Fruit fly (Drosophila melanogaster): ENCODE data around the gene Nrx-1.

The Nrx-1 gene

DNA sequence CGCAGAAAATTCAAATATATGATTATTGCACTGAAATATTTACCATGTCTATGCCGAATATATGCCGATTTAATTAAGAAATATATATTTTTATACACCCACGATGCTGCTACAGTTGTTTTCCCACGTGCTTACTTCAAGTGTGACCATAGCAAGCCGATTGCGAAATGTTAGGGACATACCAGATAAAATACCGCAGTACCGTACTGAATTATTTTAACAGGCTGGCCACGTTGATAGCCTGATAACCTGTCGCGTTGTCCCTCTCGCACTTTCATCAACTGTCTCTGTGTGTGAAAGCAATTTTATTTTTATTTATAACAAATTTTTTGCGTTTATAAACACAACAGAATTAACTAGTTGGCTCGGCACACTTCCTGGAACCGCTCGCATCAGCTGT, 47.4 kb upstream of the Nrx-1 start, which contains the start of the genes Nop56 and mats (continued):
- TF ChIP-seq CG12769 (tag; optimal IDR thresholded peaks at IDR 0.05) (no peak), CG7928 (GFP tag; optimal IDR thresholded peaks at IDR 0.05) (no peak), CG3995 (GFP tag; optimal IDR thresholded peaks at IDR 0.05) (peak; percentile 40), tgo (GFP tag; IDR thresholded peaks at IDR 0.05) (no peak), CG4404 (GFP tag; IDR thresholded peaks at IDR 0.05) (no peak), Trl (optimal IDR thresholded peaks at IDR 0.05) (no peak), Trl (GFP tag; optimal IDR thresholded peaks at IDR 0.05) (no peak), sna (GFP tag; IDR thresholded peaks at IDR 0.05; ENCODE audit: partially characterized antibody) (0 out of 2 replicates have a peak, but pooled peaks have one; percentile 28), CG8359 (GFP tag; optimal IDR thresholded peaks at IDR 0.05; ENCODE audit: borderline replicate concordance) (no peak), CG7372 (GFP tag; IDR thresholded peaks at IDR 0.05) (no peak), otp (GFP tag; IDR thresholded peaks at IDR 0.05) (no peak), CG9797 (GFP tag; optimal IDR thresholded peaks at IDR 0.05) (peak; percentile 97), onecut (GFP tag; IDR thresholded peaks at IDR 0.05) (no peak), Bdp1 (GFP tag; optimal IDR thresholded peaks at IDR 0.05) (no peak), Hr51 (GFP tag; optimal IDR thresholded peaks at IDR 0.05) (no peak), ind (GFP tag; optimal IDR thresholded peaks at IDR 0.05) (no peak), CG18262 (tag; optimal IDR thresholded peaks at IDR 0.05) (no peak), CG2129 (GFP tag; IDR thresholded peaks at IDR 0.05; ENCODE audit: partially characterized antibody) (no peak), usp (GFP tag; optimal IDR thresholded peaks at IDR 0.05) (no peak), CG3847 (GFP tag; IDR thresholded peaks at IDR 0.05) (peak; percentile 71), exex (tag; optimal IDR thresholded peaks at IDR 0.05) (peak; percentile 41), Rx (GFP tag; IDR thresholded peaks at IDR 0.05) (no peak), CG10366 (GFP tag; IDR thresholded peaks at IDR 0.05) (no peak), CG18619 (GFP tag; optimal IDR thresholded peaks at IDR 0.05) (no peak), br (optimal IDR thresholded peaks at IDR 0.05) (no peak), HHEX (GFP tag; optimal IDR thresholded peaks at IDR 0.05) (no peak), salm (tag; optimal IDR thresholded peaks at IDR 0.05) (no peak), CG14014 (GFP tag; IDR thresholded peaks at IDR 0.05) (no peak), yki (optimal IDR thresholded peaks at IDR 0.05) (no peak), CG17186 (GFP tag; optimal IDR thresholded peaks at IDR 0.05) (no peak), vfl (GFP tag; optimal IDR thresholded peaks at IDR 0.05) (no peak), fru (optimal IDR thresholded peaks at IDR 0.05) (no peak), Sox102F (GFP tag; optimal IDR thresholded peaks at IDR 0.05) (no peak), pros (GFP tag; optimal IDR thresholded peaks at IDR 0.05) (no peak), jumu (GFP tag; optimal IDR thresholded peaks at IDR 0.05) (no peak), fu2 (GFP tag; optimal IDR thresholded peaks at IDR 0.05) (no peak), ap (GFP tag; IDR thresholded peaks at IDR 0.05) (no peak), zfh1 (GFP tag; IDR thresholded peaks at IDR 0.05) (no peak), CG14667 (GFP tag; IDR thresholded peaks at IDR 0.05) (no peak), kni (GFP tag; optimal IDR thresholded peaks at IDR 0.05) (no peak), CG12104 (GFP tag; optimal IDR thresholded peaks at IDR 0.05) (no peak), pb (GFP tag; optimal IDR thresholded peaks at IDR 0.05) (no peak), Poxn (GFP tag; IDR thresholded peaks at IDR 0.05) (no peak), CG12659 (GFP tag; optimal IDR thresholded peaks at IDR 0.05) (peak; percentile 72), ATbp (GFP tag; optimal IDR thresholded peaks at IDR 0.05) (no peak), sd (tag; optimal IDR thresholded peaks at IDR 0.05) (peak; percentile 79), phol (tag; optimal IDR thresholded peaks at IDR 0.05) (peak; percentile 48), pnt (GFP tag; optimal IDR thresholded peaks at IDR 0.05) (no peak), corto (GFP tag; optimal IDR thresholded peaks at IDR 0.05) (no peak), CG11696 (GFP tag; IDR thresholded peaks at IDR 0.05) (no peak), Atf-2 (GFP tag; optimal IDR thresholded peaks at IDR 0.05) (no peak), Max (GFP tag; optimal IDR thresholded peaks at IDR 0.05) (peak; percentile 98), NK7.1 (GFP tag; optimal IDR thresholded peaks at IDR 0.05) (no peak), Kr (GFP tag; optimal IDR thresholded peaks at IDR 0.05) (no peak)

Measured in whole organism, embryonic.